Fruit fly (Drosophila melanogaster): ENCODE data around the gene Ant2.

The Ant2 gene

dm6 chrX:10766976-10767349 lies 19.7 kb downstream of the Ant2 start:
- no peak for TF ChIP-seq h (optimal IDR thresholded peaks at IDR 0.05)
- no peak for TF ChIP-seq Myc (optimal IDR thresholded peaks at IDR 0.05)
- no peak for TF ChIP-seq psq (optimal IDR thresholded peaks at IDR 0.05)
- no peak for TF ChIP-seq ttk (optimal IDR thresholded peaks at IDR 0.05)
- TF ChIP-seq insv (optimal IDR thresholded peaks at IDR 0.05) = no peak
- no peak for TF ChIP-seq Sin3A (optimal IDR thresholded peaks at IDR 0.05)

dm6 chrX:10764206-10764605 lies 22.5 kb downstream of the Ant2 start, which contains the start of gene Tango5:
Tango5 (minus strand) TSS chrX:10764413.
- no peak for TF ChIP-seq insv (optimal IDR thresholded peaks at IDR 0.05)
- TF ChIP-seq psq (optimal IDR thresholded peaks at IDR 0.05) = no peak
- no peak for TF ChIP-seq Sin3A (optimal IDR thresholded peaks at IDR 0.05)
- no peak for TF ChIP-seq h (optimal IDR thresholded peaks at IDR 0.05)
- TF ChIP-seq ttk (optimal IDR thresholded peaks at IDR 0.05) = no peak
- no peak for TF ChIP-seq Myc (optimal IDR thresholded peaks at IDR 0.05)

DNA sequence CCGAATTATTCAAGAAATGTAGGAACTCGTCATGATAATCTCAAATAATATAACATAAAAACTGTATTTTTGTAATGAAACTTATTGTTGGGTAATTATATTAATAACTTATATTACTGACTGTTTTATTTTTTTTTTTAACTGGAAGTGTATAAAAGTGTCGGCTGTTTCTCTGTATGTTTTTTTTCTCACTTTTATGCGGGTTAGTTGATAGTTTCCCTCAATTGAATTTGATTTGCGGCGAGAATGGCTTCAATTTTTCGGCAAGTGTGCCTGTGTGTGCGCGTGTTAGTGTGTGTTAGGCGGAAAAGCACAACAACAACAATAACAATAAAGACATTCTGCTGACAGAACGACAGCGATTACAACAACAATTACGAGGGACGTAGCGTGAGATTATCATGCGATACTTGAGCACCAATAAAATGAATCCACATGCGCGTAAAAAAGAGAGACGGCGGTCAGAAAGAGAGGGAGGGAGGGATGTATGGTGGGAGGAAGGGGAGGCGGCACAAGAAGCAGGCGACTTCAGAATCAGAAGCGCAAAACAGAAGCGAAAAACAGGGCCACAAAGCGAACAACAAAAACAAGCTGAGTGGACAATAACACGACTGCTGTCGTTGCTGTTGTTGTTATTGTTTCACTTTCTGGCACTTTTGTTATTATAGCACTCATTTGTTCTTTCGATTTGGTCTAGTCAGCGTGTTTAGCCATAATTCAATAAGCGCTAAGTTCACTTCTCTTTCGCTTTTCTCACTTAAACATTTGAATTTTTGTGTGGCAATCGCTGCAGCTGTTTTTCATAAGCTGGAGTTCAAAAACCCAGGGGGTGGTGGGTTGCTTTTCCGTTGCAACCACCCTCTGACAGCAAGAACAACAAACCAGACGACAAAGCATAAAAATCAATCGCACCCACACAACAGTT lies 23.5 kb downstream of the Ant2 start:
- TF ChIP-seq Sin3A (optimal IDR thresholded peaks at IDR 0.05) (no peak), Myc (optimal IDR thresholded peaks at IDR 0.05) (no peak), ttk (optimal IDR thresholded peaks at IDR 0.05) (no peak)

DNA sequence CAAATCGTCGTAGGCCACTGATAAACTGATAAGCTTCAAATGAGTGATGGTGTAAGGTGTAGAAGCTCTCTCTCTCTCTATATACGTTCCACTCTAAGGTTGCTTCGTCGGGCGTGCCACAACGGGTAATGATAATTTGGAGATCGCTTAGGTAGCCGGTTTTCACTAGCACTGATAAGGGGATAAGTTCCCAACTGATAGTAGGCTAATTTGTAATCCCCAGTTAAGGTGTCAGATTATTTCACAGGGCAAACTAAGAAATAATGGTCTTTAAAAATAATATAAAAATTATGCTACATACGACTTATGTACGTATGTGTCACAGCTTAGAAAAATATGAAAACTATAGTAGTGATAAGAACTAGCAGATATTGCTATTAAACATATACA lies 24.1 kb downstream of the Ant2 start:
- TF ChIP-seq psq (optimal IDR thresholded peaks at IDR 0.05) (no peak), insv (optimal IDR thresholded peaks at IDR 0.05) (no peak), ttk (optimal IDR thresholded peaks at IDR 0.05) (no peak), Myc (optimal IDR thresholded peaks at IDR 0.05) (no peak), h (optimal IDR thresholded peaks at IDR 0.05) (no peak), Sin3A (optimal IDR thresholded peaks at IDR 0.05) (no peak)

dm6 chrX:10757616-10758078 lies 29.1 kb downstream of the Ant2 start, which contains the start of gene Rph:
Rph (minus strand) TSS chrX:10757666.
- no peak for TF ChIP-seq insv (optimal IDR thresholded peaks at IDR 0.05)
- TF ChIP-seq psq (optimal IDR thresholded peaks at IDR 0.05) = no peak
- no peak for TF ChIP-seq Myc (optimal IDR thresholded peaks at IDR 0.05)
- no peak for TF ChIP-seq ttk (optimal IDR thresholded peaks at IDR 0.05)
- no peak for TF ChIP-seq h (optimal IDR thresholded peaks at IDR 0.05)
- no peak for TF ChIP-seq Sin3A (optimal IDR thresholded peaks at IDR 0.05)

- TF ChIP-seq Sin3A (optimal IDR thresholded peaks at IDR 0.05) = no peak
- no peak for TF ChIP-seq h (optimal IDR thresholded peaks at IDR 0.05)
- no peak for TF ChIP-seq Myc (optimal IDR thresholded peaks at IDR 0.05)
- no peak for TF ChIP-seq insv (optimal IDR thresholded peaks at IDR 0.05)
- no peak for TF ChIP-seq psq (optimal IDR thresholded peaks at IDR 0.05)
- no peak for TF ChIP-seq ttk (optimal IDR thresholded peaks at IDR 0.05)
Observed at dm6 chrX:10756026-10756561, 30.6 kb downstream of the Ant2 start.

DNA sequence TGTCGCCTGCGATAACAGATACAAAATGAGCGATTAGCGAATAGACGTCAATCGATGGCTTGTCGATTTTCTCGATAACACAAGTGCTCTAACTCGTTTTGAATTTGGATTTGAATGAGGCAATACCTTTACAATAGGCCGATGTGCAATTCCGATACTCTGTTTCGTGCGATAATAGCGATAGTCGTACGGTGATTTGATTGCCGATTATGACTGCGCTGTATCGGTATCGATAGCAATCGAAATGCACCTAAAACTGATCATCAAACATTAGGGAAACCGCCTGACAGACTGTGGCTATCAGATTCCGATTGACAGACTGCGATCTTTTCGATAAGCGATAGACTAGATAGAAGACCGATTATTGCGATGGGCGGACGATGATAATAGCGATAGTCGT lies 34.9 kb downstream of the Ant2 start:
- TF ChIP-seq psq (optimal IDR thresholded peaks at IDR 0.05) (no peak), ttk (optimal IDR thresholded peaks at IDR 0.05) (no peak), h (optimal IDR thresholded peaks at IDR 0.05) (no peak), insv (optimal IDR thresholded peaks at IDR 0.05) (no peak), Sin3A (optimal IDR thresholded peaks at IDR 0.05) (no peak), Myc (optimal IDR thresholded peaks at IDR 0.05) (no peak)

dm6 chrX:10750676-10751075 lies 36.0 kb downstream of the Ant2 start:
- TF ChIP-seq psq (optimal IDR thresholded peaks at IDR 0.05) = no peak
- TF ChIP-seq Sin3A (optimal IDR thresholded peaks at IDR 0.05) = no peak
- no peak for TF ChIP-seq insv (optimal IDR thresholded peaks at IDR 0.05)
- TF ChIP-seq Myc (optimal IDR thresholded peaks at IDR 0.05) = no peak
- no peak for TF ChIP-seq ttk (optimal IDR thresholded peaks at IDR 0.05)
- TF ChIP-seq h (optimal IDR thresholded peaks at IDR 0.05) = no peak

dm6 chrX:10748647-10749046 lies 38.1 kb downstream of the Ant2 start:
- no peak for TF ChIP-seq Myc (optimal IDR thresholded peaks at IDR 0.05)
- no peak for TF ChIP-seq ttk (optimal IDR thresholded peaks at IDR 0.05)
- no peak for TF ChIP-seq Sin3A (optimal IDR thresholded peaks at IDR 0.05)
- TF ChIP-seq insv (optimal IDR thresholded peaks at IDR 0.05) = no peak
- no peak for TF ChIP-seq h (optimal IDR thresholded peaks at IDR 0.05)
- TF ChIP-seq psq (optimal IDR thresholded peaks at IDR 0.05) = no peak

DNA sequence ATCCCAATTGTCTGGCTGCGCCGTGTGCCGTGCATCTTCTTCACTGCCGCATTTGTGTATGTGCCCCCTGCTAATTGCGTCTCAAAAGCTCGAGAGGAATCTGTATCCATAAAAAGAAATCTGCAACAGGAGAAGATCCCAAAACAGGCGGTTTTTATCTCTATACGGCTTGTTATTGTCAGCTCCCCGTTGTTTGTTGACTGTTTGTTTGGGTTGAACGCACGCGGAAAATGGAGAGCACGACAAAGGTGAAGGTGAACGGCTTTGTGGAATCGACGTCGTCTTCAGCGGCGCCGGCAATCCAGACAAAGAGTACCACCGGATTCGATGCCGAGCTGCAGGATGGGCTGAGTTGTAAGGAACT lies 41.1 kb downstream of the Ant2 start:
- TF ChIP-seq h (optimal IDR thresholded peaks at IDR 0.05) (no peak), Myc (optimal IDR thresholded peaks at IDR 0.05) (no peak), ttk (optimal IDR thresholded peaks at IDR 0.05) (no peak), insv (optimal IDR thresholded peaks at IDR 0.05) (no peak), Sin3A (optimal IDR thresholded peaks at IDR 0.05) (no peak), psq (optimal IDR thresholded peaks at IDR 0.05) (no peak)

- TF ChIP-seq insv (optimal IDR thresholded peaks at IDR 0.05) (peak; percentile 3), h (optimal IDR thresholded peaks at IDR 0.05) (no peak), Sin3A (optimal IDR thresholded peaks at IDR 0.05) (peak; percentile 100)
Observed at dm6 chrX:10744773-10745589, 41.7 kb downstream of the Ant2 start, which contains the start of gene stx. stx (minus strand) TSS chrX:10744943.

dm6 chrX:10744315-10744767 lies 42.4 kb downstream of the Ant2 start, which contains the start of gene ras:
ras (plus strand) TSS chrX:10744502.
- TF ChIP-seq Sin3A (optimal IDR thresholded peaks at IDR 0.05) = no peak
- TF ChIP-seq insv (optimal IDR thresholded peaks at IDR 0.05) = no peak
- TF ChIP-seq psq (optimal IDR thresholded peaks at IDR 0.05) = no peak
- TF ChIP-seq h (optimal IDR thresholded peaks at IDR 0.05) = no peak
- no peak for TF ChIP-seq Myc (optimal IDR thresholded peaks at IDR 0.05)
- TF ChIP-seq ttk (optimal IDR thresholded peaks at IDR 0.05) = no peak

Measured in Kc167 (cell line).